Worm (Caenorhabditis elegans) whole organism, L4 larva: ENCODE measurements around the gene F40E10.5.

ENCODE experiments used
- F26F4.8 ChIP-seq: fragments of 200-800 bp; sonication (Bioruptor generic); conservative IDR thresholded peaks from 2 replicates; pipeline ENCODE4 v1.3.6; 2022; ENCODE audit warnings: missing genetic modification characterization, missing compliant biosample characterization
- F37D6.2 ChIP-seq: sonication (generic microtip); optimal IDR thresholded peaks from 2 replicates; lab custom pipeline; 2016; ENCODE audit warnings: mild to moderate bottlenecking, missing genetic modification characterization, missing compliant biosample characterization
- F49E8.2 ChIP-seq: sonication (generic microtip); optimal IDR thresholded peaks from 2 replicates; lab custom pipeline; 2016; ENCODE audit warnings: missing compliant biosample characterization, mild to moderate bottlenecking, missing genetic modification characterization, borderline replicate concordance
- T20F7.1 ChIP-seq: fragments of 200-800 bp; sonication (Bioruptor generic); optimal IDR thresholded peaks from 2 replicates; lab custom pipeline; 2018; ENCODE audit warnings: mild to moderate bottlenecking, missing genetic modification characterization, missing compliant biosample characterization
- Y48G9A.11 ChIP-seq: fragments of 200-800 bp; sonication (Bioruptor generic); IDR thresholded peaks from 2 replicates; pipeline ENCODE4 v1.3.6; 2022; ENCODE audit warnings: missing genetic modification reagents, missing genetic modification characterization, missing compliant biosample characterization
- Y75B8A.6 ChIP-seq: fragments of 200-800 bp; sonication (Bioruptor generic); IDR thresholded peaks from 2 replicates; pipeline ENCODE4 v1.3.6; 2022; ENCODE audit warnings: missing genetic modification reagents, missing genetic modification characterization, missing compliant biosample characterization
- aha-1 ChIP-seq: fragments of 150-350 bp; peaks from one replicate; lab custom pipeline; 2014; ENCODE audit warnings: missing biosample characterization, missing genetic modification characterization
- aly-2 ChIP-seq: sonication (generic microtip); optimal IDR thresholded peaks from 2 replicates; lab custom pipeline; 2018; ENCODE audit warnings: missing biosample characterization, missing genetic modification characterization
- ceh-28 ChIP-seq: fragments of 150-350 bp; optimal IDR thresholded peaks from 2 replicates; lab custom pipeline; 2014; ENCODE audit warnings: missing biosample characterization, missing genetic modification reagents, missing genetic modification characterization
- daf-16 ChIP-seq, 3 experiments: sonication (generic microtip); optimal IDR thresholded peaks; 2 replicates each; lab custom pipeline; 2016 to 2017; ENCODE audit warnings: missing genetic modification characterization in 3 of 3, missing genetic modification reagents in 3 of 3, mild to moderate bottlenecking in 2 of 3, missing compliant biosample characterization in 2 of 3, missing biosample characterization in 1 of 3, moderate library complexity in 1 of 3
- daf-8 ChIP-seq: fragments of 200-800 bp; sonication (Bioruptor generic); IDR thresholded peaks from 2 replicates; pipeline ENCODE4 v1.3.6; 2022; ENCODE audit warnings: missing genetic modification characterization, missing compliant biosample characterization
- dmd-6 ChIP-seq: fragments of 200-800 bp; sonication (Bioruptor generic); IDR thresholded peaks from 2 replicates; pipeline ENCODE4 v1.3.6; 2022; ENCODE audit warnings: missing genetic modification reagents, missing genetic modification characterization, missing compliant biosample characterization
- dve-1 ChIP-seq: sonication (generic microtip); optimal IDR thresholded peaks from 2 replicates; lab custom pipeline; 2017; ENCODE audit warnings: antibody characterized with exemption, mild to moderate bottlenecking, missing genetic modification characterization, missing compliant biosample characterization; ENCODE audit not compliant: insufficient read depth
- egl-43 ChIP-seq: fragments of 200-800 bp; sonication (Bioruptor generic); IDR thresholded peaks from 2 replicates; pipeline ENCODE4 v1.3.6; 2022; ENCODE audit warnings: missing genetic modification reagents, missing genetic modification characterization, missing compliant biosample characterization
- fkh-10 ChIP-seq: fragments of 150-350 bp; optimal IDR thresholded peaks from 2 replicates; lab custom pipeline; 2014; ENCODE audit warnings: missing biosample characterization, missing genetic modification reagents, missing genetic modification characterization
- hlh-30 ChIP-seq: sonication (generic microtip); optimal IDR thresholded peaks from 2 replicates; lab custom pipeline; 2017; ENCODE audit warnings: antibody characterized with exemption, mild to moderate bottlenecking, missing genetic modification characterization, missing compliant biosample characterization; ENCODE audit not compliant: insufficient read depth
- lin-13 ChIP-seq: fragments of 150-350 bp; optimal IDR thresholded peaks from 2 replicates; lab custom pipeline; 2014; ENCODE audit warnings: missing biosample characterization, missing genetic modification reagents, missing genetic modification characterization
- lin-29 ChIP-seq: fragments of 200-800 bp; sonication (Bioruptor generic); IDR thresholded peaks from 2 replicates; pipeline ENCODE4 v1.3.6; 2022; ENCODE audit warnings: missing genetic modification reagents, missing genetic modification characterization, missing compliant biosample characterization
- lin-39 ChIP-seq: fragments of 150-350 bp; optimal IDR thresholded peaks from 2 replicates; lab custom pipeline; 2014; ENCODE audit warnings: missing biosample characterization, missing genetic modification reagents, missing genetic modification characterization
- lir-3 ChIP-seq: sonication (generic microtip); optimal IDR thresholded peaks from 2 replicates; lab custom pipeline; 2016; ENCODE audit warnings: mild to moderate bottlenecking, missing genetic modification characterization, missing compliant biosample characterization
- madf-5 ChIP-seq, 2 experiments: fragments of 200-800 bp; sonication (Bioruptor generic); IDR thresholded peaks; 2 replicates each; pipeline ENCODE4 v1.3.6; 2022; ENCODE audit warnings: missing compliant biosample characterization in 2 of 2, missing genetic modification characterization in 2 of 2
- madf-9 ChIP-seq: fragments of 200-800 bp; sonication (Bioruptor generic); conservative IDR thresholded peaks from 2 replicates; pipeline ENCODE4 v1.3.6; 2022; ENCODE audit warnings: missing genetic modification reagents, missing genetic modification characterization, missing compliant biosample characterization
- mdl-1 ChIP-seq, 2 experiments: fragments of 150-350 bp in 1 of 2; sonication (generic microtip) in 1 of 2; optimal IDR thresholded peaks; 2 replicates each; lab custom pipeline; 2014 to 2017; ENCODE audit warnings: missing biosample characterization in 2 of 2, missing genetic modification characterization in 2 of 2
- mep-1 ChIP-seq: fragments of 150-350 bp; sonication (generic microtip); optimal IDR thresholded peaks from 3 replicates; lab custom pipeline; 2014; ENCODE audit warnings: missing biosample characterization, missing genetic modification characterization
- mxl-2 ChIP-seq: fragments of 200-800 bp; sonication (Bioruptor generic); conservative IDR thresholded peaks from 2 replicates; pipeline ENCODE4 v1.3.6; 2022; ENCODE audit warnings: missing genetic modification reagents, missing genetic modification characterization, missing compliant biosample characterization
- nhr-237 ChIP-seq: sonication (generic microtip); optimal IDR thresholded peaks from 2 replicates; lab custom pipeline; 2017; ENCODE audit warnings: missing biosample characterization, missing genetic modification characterization
- nhr-28 ChIP-seq: fragments of 150-350 bp; optimal IDR thresholded peaks from 2 replicates; lab custom pipeline; 2014; ENCODE audit warnings: missing biosample characterization, missing genetic modification characterization
- nhr-42 ChIP-seq: fragments of 200-800 bp; sonication (Bioruptor generic); IDR thresholded peaks from 2 replicates; pipeline ENCODE4 v1.3.6; 2022; ENCODE audit warnings: missing genetic modification characterization, missing compliant biosample characterization
- nhr-48 ChIP-seq: sonication (generic microtip); optimal IDR thresholded peaks from 2 replicates; lab custom pipeline; 2016; ENCODE audit warnings: mild to moderate bottlenecking, missing genetic modification characterization, missing compliant biosample characterization
- nhr-6 ChIP-seq: fragments of 150-350 bp; optimal IDR thresholded peaks from 2 replicates; lab custom pipeline; 2014; ENCODE audit warnings: missing biosample characterization, missing genetic modification characterization
- pha-4 ChIP-seq, 2 experiments: fragments of 150-350 bp in 1 of 2; fragments of 200-800 bp in 1 of 2; sonication (Bioruptor generic) in 1 of 2; IDR thresholded peaks in 1 of 2; optimal IDR thresholded peaks in 1 of 2; 2 replicates each; pipeline versions ENCODE4 v1.3.6 to Lab custom; 2014 to 2022; ENCODE audit warnings: missing genetic modification characterization in 2 of 2, missing genetic modification reagents in 2 of 2, missing biosample characterization in 1 of 2, missing compliant biosample characterization in 1 of 2
- php-3 ChIP-seq: fragments of 200-800 bp; sonication (Bioruptor generic); IDR thresholded peaks from 2 replicates; pipeline ENCODE4 v1.3.6; 2022; ENCODE audit warnings: missing genetic modification reagents, missing genetic modification characterization, missing compliant biosample characterization
- pqm-1 ChIP-seq: sonication (generic microtip); optimal IDR thresholded peaks from 2 replicates; lab custom pipeline; 2017; ENCODE audit warnings: missing biosample characterization, missing genetic modification characterization
- set-16 ChIP-seq: fragments of 200-800 bp; sonication (Bioruptor generic); IDR thresholded peaks from 2 replicates; pipeline ENCODE4 v1.3.6; 2022; ENCODE audit warnings: missing genetic modification reagents, missing genetic modification characterization, missing compliant biosample characterization
- skn-1 ChIP-seq: fragments of 150-350 bp; optimal IDR thresholded peaks from 2 replicates; lab custom pipeline; 2014; ENCODE audit warnings: missing biosample characterization, missing genetic modification characterization
- snpc-4 ChIP-seq: fragments of 150-350 bp; optimal IDR thresholded peaks from 2 replicates; lab custom pipeline; 2014; ENCODE audit warnings: missing biosample characterization, missing genetic modification characterization
- spr-3 ChIP-seq: fragments of 200-800 bp; sonication (Bioruptor generic); optimal IDR thresholded peaks from 2 replicates; lab custom pipeline; 2018; ENCODE audit warnings: mild to moderate bottlenecking, missing genetic modification characterization, missing compliant biosample characterization
- tra-1 ChIP-seq: fragments of 200-800 bp; sonication (Bioruptor generic); IDR thresholded peaks from 2 replicates; pipeline ENCODE4 v1.3.6; 2022; ENCODE audit warnings: missing genetic modification reagents, missing genetic modification characterization, missing compliant biosample characterization
- unc-62 ChIP-seq, 3 experiments: fragments of 150-350 bp in 1 of 3; sonication (generic microtip); optimal IDR thresholded peaks in 2 of 3; peaks in 1 of 3; 1 replicate in 1 of 3; 2 replicates in 2 of 3; lab custom pipeline; 2014 to 2017; ENCODE audit warnings: missing biosample characterization in 3 of 3, missing genetic modification characterization in 3 of 3, missing genetic modification reagents in 3 of 3, missing genotype in 1 of 3
- zfp-2 ChIP-seq: sonication (generic microtip); optimal IDR thresholded peaks from 2 replicates; lab custom pipeline; 2016; ENCODE audit warnings: mild to moderate bottlenecking, missing genetic modification characterization, missing compliant biosample characterization
- zfp-3 ChIP-seq: fragments of 200-800 bp; sonication (Bioruptor generic); conservative IDR thresholded peaks from 2 replicates; pipeline ENCODE4 v1.3.6; 2022; ENCODE audit warnings: missing genetic modification reagents, missing genetic modification characterization, missing compliant biosample characterization
- zip-2 ChIP-seq: fragments of 150-350 bp; optimal IDR thresholded peaks from 2 replicates; lab custom pipeline; 2014; ENCODE audit warnings: missing biosample characterization, missing genetic modification characterization
- ztf-7 ChIP-seq: fragments of 150-350 bp; optimal IDR thresholded peaks from 2 replicates; lab custom pipeline; 2014; ENCODE audit warnings: missing biosample characterization, missing genetic modification characterization

Gene F40E10.5

DNA sequence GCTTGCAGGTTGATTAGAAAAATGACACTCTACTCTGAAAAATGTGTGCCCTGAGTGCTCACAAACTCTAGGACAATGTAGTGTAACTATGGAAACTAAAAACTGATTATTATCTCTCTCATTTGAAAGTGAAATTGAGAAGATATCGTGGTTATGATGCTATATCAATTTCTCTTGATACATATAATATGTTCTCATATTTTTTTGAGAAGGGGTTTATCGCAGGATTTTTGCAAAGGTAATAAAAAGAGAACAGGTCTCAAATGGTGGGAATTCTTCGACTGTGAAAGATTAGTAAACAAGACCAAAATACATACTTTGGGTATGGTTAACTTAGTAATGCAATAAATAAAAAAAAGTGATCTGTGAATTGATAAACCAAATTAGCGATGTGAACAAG is 36.0 kb downstream of the F40E10.5 start:
- TF ChIP-seq aha-1 (tag; lab: Kevin White, UChicago) = peak; percentile 91
- TF ChIP-seq zfp-2 (tag; lab: Kevin White, UChicago) = no peak
- TF ChIP-seq pha-4 (GFP tag; IDR thresholded peaks at IDR 0.05; lab: Robert Waterston, UW) = no peak
- TF ChIP-seq pha-4 (tag; optimal IDR thresholded peaks at IDR 0.05; lab: Kevin White, UChicago) = no peak
- peak in 1 of 2 experiments; percentile 50 for TF ChIP-seq unc-62 (GFP tag; optimal IDR thresholded peaks at IDR 0.05 in 1 of 2; lab: Kevin White, UChicago)
- TF ChIP-seq unc-62 (tag; optimal IDR thresholded peaks at IDR 0.05; lab: Kevin White, UChicago) = no peak
- TF ChIP-seq nhr-28 (tag; lab: Kevin White, UChicago) = no peak

- TF ChIP-seq nhr-28 (tag; lab: Kevin White, UChicago) (peak; percentile 5), mep-1 (tag; lab: Kevin White, UChicago) (no peak), F26F4.8 (GFP tag; lab: Robert Waterston, UW) (no peak), zip-2 (tag; lab: Kevin White, UChicago) (no peak), dmd-6 (GFP tag; lab: Robert Waterston, UW) (no peak), lir-3 (tag; lab: Kevin White, UChicago) (no peak), aly-2 (tag; lab: Kevin White, UChicago) (no peak), nhr-48 (no peak), tra-1 (GFP tag; lab: Robert Waterston, UW) (no peak), Y48G9A.11 (GFP tag; lab: Robert Waterston, UW) (no peak), daf-16 (GFP tag; optimal IDR thresholded peaks at IDR 0.05; lab: Kevin White, UChicago) (no peak), daf-16 (tag; optimal IDR thresholded peaks at IDR 0.05; lab: Kevin White, UChicago) (peak; percentile 35), pqm-1 (peak; percentile 9), dve-1 (tag; lab: Kevin White, UChicago) (no peak), ztf-7 (tag; lab: Kevin White, UChicago) (no peak), madf-5 (GFP tag; IDR thresholded peaks at IDR 0.05; lab: Robert Waterston, UW) (no peak), nhr-237 (no peak)
These were observed 37.9 kb downstream of the F40E10.5 start for ce11 chrX:14739466-14739865.

DNA sequence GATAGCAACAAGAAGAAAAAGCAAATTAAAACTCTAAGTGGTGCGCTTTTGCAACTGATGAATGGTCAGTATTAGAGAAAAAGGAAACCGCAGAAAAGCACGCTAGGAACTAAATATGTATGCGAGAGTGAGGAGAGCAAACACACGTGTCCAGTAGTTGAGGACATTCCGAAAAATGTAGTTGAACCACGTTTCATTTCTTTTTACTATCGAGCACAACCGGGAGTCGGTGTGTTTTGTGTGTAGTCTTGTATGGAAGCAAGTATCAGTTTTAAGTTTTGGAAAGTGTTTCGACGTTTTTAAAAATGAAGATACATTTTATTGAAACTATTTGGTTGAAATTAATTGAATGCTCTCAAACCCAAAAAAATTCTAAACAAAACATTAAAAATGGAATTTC is 38.4 kb downstream of the F40E10.5 start, which contains the start of gene C05G5.1:
Gene C05G5.1, minus strand, starts transcription at position 101 of the 400 bp plus-strand sequence.
- TF ChIP-seq nhr-28 (tag; lab: Kevin White, UChicago) (peak; percentile 44), daf-8 (GFP tag; lab: Robert Waterston, UW) (no peak), mdl-1 (tag; optimal IDR thresholded peaks at IDR 0.05; lab: Kevin White, UChicago) (peak in 1 of 2 experiments; percentile 47), ceh-28 (tag; lab: Kevin White, UChicago) (no peak), hlh-30 (tag; lab: Kevin White, UChicago) (peak; percentile 9), snpc-4 (tag; lab: Kevin White, UChicago) (no peak)

DNA sequence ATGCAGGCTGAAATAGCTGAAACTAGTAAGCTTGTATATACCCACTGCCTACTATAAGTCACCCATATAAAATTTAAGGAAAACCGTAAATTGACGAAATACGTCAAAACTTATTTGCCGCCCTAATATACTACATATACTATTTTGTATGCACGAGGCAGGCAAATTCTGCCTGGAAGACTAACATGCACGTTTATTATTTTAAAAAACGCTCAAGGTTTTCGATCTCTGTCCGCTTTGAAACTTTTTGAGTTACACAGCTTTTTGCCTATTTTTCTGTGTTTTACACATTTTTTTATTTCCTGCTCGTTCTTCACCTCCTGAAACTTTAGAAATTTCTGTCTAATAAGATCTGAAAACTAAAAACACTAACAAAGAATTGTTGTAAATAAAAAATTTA is 41.6 kb downstream of the F40E10.5 start:
- no peak for TF ChIP-seq ztf-7 (tag; lab: Kevin White, UChicago)
- TF ChIP-seq aha-1 (tag; lab: Kevin White, UChicago) = no peak
- no peak for TF ChIP-seq T20F7.1 (GFP tag; lab: Kevin White, UChicago)
- no peak for TF ChIP-seq lin-13 (GFP tag; lab: Kevin White, UChicago)
- no peak for TF ChIP-seq php-3
- TF ChIP-seq set-16 (GFP tag; lab: Robert Waterston, UW) = no peak
- TF ChIP-seq lin-39 (tag; lab: Kevin White, UChicago) = no peak
- TF ChIP-seq F49E8.2 (tag; lab: Kevin White, UChicago) = no peak
- TF ChIP-seq Y75B8A.6 (GFP tag; lab: Robert Waterston, UW) = no peak
- TF ChIP-seq dve-1 (tag; lab: Kevin White, UChicago) = peak; percentile 56
- no peak for TF ChIP-seq nhr-6 (tag; lab: Kevin White, UChicago)
- no peak for TF ChIP-seq mxl-2 (GFP tag; lab: Robert Waterston, UW)
- TF ChIP-seq nhr-237 = no peak
- no peak for TF ChIP-seq aly-2 (tag; lab: Kevin White, UChicago)
- no peak for TF ChIP-seq lir-3 (tag; lab: Kevin White, UChicago)
- peak; percentile 21 for TF ChIP-seq F37D6.2
- TF ChIP-seq zfp-3 = no peak
- TF ChIP-seq spr-3 (GFP tag; lab: Kevin White, UChicago) = no peak
- TF ChIP-seq daf-16 (GFP tag; optimal IDR thresholded peaks at IDR 0.05; lab: Kevin White, UChicago) = peak in 1 of 2 experiments; percentile 45
- TF ChIP-seq daf-16 (tag; optimal IDR thresholded peaks at IDR 0.05; lab: Kevin White, UChicago) = no peak
- TF ChIP-seq dmd-6 (GFP tag; lab: Robert Waterston, UW) = no peak
- TF ChIP-seq nhr-42 = 0 out of 2 replicates have a peak, but pooled peaks have one; percentile 42
- TF ChIP-seq madf-9 (GFP tag; lab: Robert Waterston, UW) = no peak
- TF ChIP-seq egl-43 (GFP tag; lab: Robert Waterston, UW) = no peak
- TF ChIP-seq Y48G9A.11 (GFP tag; lab: Robert Waterston, UW) = no peak
- TF ChIP-seq fkh-10 (GFP tag; lab: Kevin White, UChicago) = no peak
- no peak for TF ChIP-seq skn-1 (tag; lab: Kevin White, UChicago)
- TF ChIP-seq lin-29 (GFP tag; lab: Robert Waterston, UW) = no peak
